Fruit fly (Drosophila melanogaster) whole organism, embryonic: ENCODE data around the gene CG14153.

Source experiments
- Atf-2 ChIP-seq: fragments of 200-800 bp; sonication (Bioruptor generic); optimal IDR thresholded peaks from 2 replicates; lab custom pipeline; 2016; ENCODE audit warnings: missing biosample characterization, missing genetic modification characterization
- Awh ChIP-seq: fragments of 200-800 bp; sonication (Bioruptor generic); IDR thresholded peaks from 2 replicates; pipeline ENCODE4, ENCODE4 v1.3.6; 2022; ENCODE audit warnings: missing biosample characterization, missing genetic modification characterization
- BtbVII ChIP-seq: fragments of 200-800 bp; sonication (Bioruptor generic); optimal IDR thresholded peaks from 3 replicates; lab custom pipeline; 2017; ENCODE audit warnings: missing biosample characterization, mild to moderate bottlenecking, missing genetic modification characterization
- CG10654 ChIP-seq: fragments of 200-800 bp; sonication (Bioruptor generic); optimal IDR thresholded peaks from 2 replicates; lab custom pipeline; 2016; ENCODE audit warnings: missing biosample characterization, missing genetic modification characterization
- CG11398 ChIP-seq: fragments of 200-800 bp; sonication (Bioruptor generic); optimal IDR thresholded peaks from 2 replicates; lab custom pipeline; 2016; ENCODE audit warnings: missing biosample characterization, missing genetic modification characterization
- CG11504 ChIP-seq: fragments of 200-800 bp; sonication (Bioruptor generic); optimal IDR thresholded peaks from 3 replicates; lab custom pipeline; 2019; ENCODE audit warnings: missing biosample characterization, mild to moderate bottlenecking, missing genetic modification characterization, moderate library complexity
- CG13287 ChIP-seq: fragments of 200-800 bp; sonication (Bioruptor generic); IDR thresholded peaks from 2 replicates; pipeline ENCODE4 v1.3.6; 2022; ENCODE audit warnings: missing biosample characterization, missing genetic modification characterization; ENCODE audit not compliant: partially characterized antibody
- CG15073 ChIP-seq: fragments of 200-800 bp; sonication (Bioruptor generic); optimal IDR thresholded peaks from 2 replicates; lab custom pipeline; 2016; ENCODE audit warnings: missing biosample characterization, missing genetic modification characterization
- CG2199 ChIP-seq: fragments of 200-800 bp; sonication (Bioruptor generic); IDR thresholded peaks from 3 replicates; pipeline ENCODE4 v1.3.6; 2022; ENCODE audit warnings: missing biosample characterization, missing genetic modification characterization
- CG2678 ChIP-seq: fragments of 200-800 bp; sonication (Bioruptor generic); optimal IDR thresholded peaks from 3 replicates; lab custom pipeline; 2019; ENCODE audit warnings: missing biosample characterization, mild to moderate bottlenecking, missing genetic modification characterization, moderate library complexity
- CG2889 ChIP-seq: fragments of 200-800 bp; sonication (Bioruptor generic); IDR thresholded peaks from 3 replicates; pipeline ENCODE4 v1.3.6; 2022; ENCODE audit warnings: missing biosample characterization, missing genetic modification characterization
- CG30020 ChIP-seq: fragments of 200-800 bp; optimal IDR thresholded peaks from 2 replicates; lab custom pipeline; 2019; ENCODE audit warnings: missing biosample characterization, mild to moderate bottlenecking, missing genetic modification characterization, moderate library complexity
- CG30403 ChIP-seq: fragments of 200-800 bp; sonication (Bioruptor generic); optimal IDR thresholded peaks from 3 replicates; lab custom pipeline; 2016; ENCODE audit warnings: missing biosample characterization, missing genetic modification characterization
- CG31365 ChIP-seq: fragments of 200-800 bp; sonication (Bioruptor generic); optimal IDR thresholded peaks from 2 replicates; lab custom pipeline; 2018; ENCODE audit warnings: missing biosample characterization, mild to moderate bottlenecking, missing genetic modification characterization
- CG3995 ChIP-seq: fragments of 200-800 bp; sonication (Bioruptor generic); optimal IDR thresholded peaks from 3 replicates; lab custom pipeline; 2016; ENCODE audit warnings: missing biosample characterization, missing genetic modification characterization
- CG4854 ChIP-seq: fragments of 200-800 bp; sonication (Bioruptor generic); optimal IDR thresholded peaks from 2 replicates; lab custom pipeline; 2016; ENCODE audit warnings: missing biosample characterization, missing genetic modification characterization, inconsistent platforms
- CG7786 ChIP-seq: fragments of 200-800 bp; sonication (Bioruptor generic); optimal IDR thresholded peaks from 2 replicates; lab custom pipeline; 2016; ENCODE audit warnings: missing biosample characterization, missing genetic modification characterization
- CG7963 ChIP-seq: fragments of 200-800 bp; sonication (Bioruptor generic); IDR thresholded peaks from 3 replicates; pipeline ENCODE4 v1.3.6; 2022; ENCODE audit warnings: missing biosample characterization, missing genetic modification characterization; ENCODE audit not compliant: partially characterized antibody
- CG8924 ChIP-seq: fragments of 200-800 bp; optimal IDR thresholded peaks from 3 replicates; lab custom pipeline; 2019; ENCODE audit warnings: missing biosample characterization, mild to moderate bottlenecking, missing genetic modification characterization, moderate library complexity
- CG9215 ChIP-seq: fragments of 200-800 bp; sonication (Bioruptor generic); IDR thresholded peaks from 2 replicates; pipeline ENCODE4 v1.3.6; 2022; ENCODE audit warnings: missing biosample characterization, missing genetic modification characterization
- CG9817 ChIP-seq: fragments of 200-800 bp; sonication (Bioruptor generic); optimal IDR thresholded peaks from 2 replicates; lab custom pipeline; 2018; ENCODE audit warnings: missing biosample characterization, mild to moderate bottlenecking, missing genetic modification characterization, moderate library complexity
- Dip2 ChIP-seq: fragments of 200-800 bp; sonication (Bioruptor generic); IDR thresholded peaks from 2 replicates; pipeline ENCODE4 v1.3.6; 2022; ENCODE audit warnings: missing biosample characterization, missing genetic modification characterization
- Doc2 ChIP-seq: fragments of 200-800 bp; sonication (Bioruptor generic); IDR thresholded peaks from 2 replicates; pipeline ENCODE4 v1.3.6; 2022; ENCODE audit warnings: missing biosample characterization, missing genetic modification characterization
- Ets97D ChIP-seq: fragments of 200-800 bp; sonication (Bioruptor generic); optimal IDR thresholded peaks from 3 replicates; lab custom pipeline; 2016; ENCODE audit warnings: missing biosample characterization, missing genetic modification characterization
- HLH3B ChIP-seq: fragments of 200-800 bp; sonication (Bioruptor generic); IDR thresholded peaks from 2 replicates; pipeline ENCODE4 v1.3.6; 2022; ENCODE audit warnings: missing biosample characterization, missing genetic modification characterization
- Lhr ChIP-seq: fragments of 200-800 bp; sonication (Bioruptor generic); optimal IDR thresholded peaks from 3 replicates; lab custom pipeline; 2017; ENCODE audit warnings: mild to moderate bottlenecking, missing biosample characterization, missing genetic modification reagents, missing genetic modification characterization
- MBD-R2 ChIP-seq: fragments of 200-800 bp; sonication (Bioruptor generic); IDR thresholded peaks from 2 replicates; pipeline ENCODE4 v1.3.6; 2022; ENCODE audit warnings: missing biosample characterization, missing genetic modification characterization
- MTF-1 ChIP-seq: fragments of 200-800 bp; sonication (Bioruptor generic); optimal IDR thresholded peaks from 2 replicates; lab custom pipeline; 2018; ENCODE audit warnings: missing biosample characterization, mild to moderate bottlenecking, missing genetic modification characterization, borderline replicate concordance
- NC2α ChIP-seq: fragments of 200-800 bp; sonication (Bioruptor generic); optimal IDR thresholded peaks from 2 replicates; lab custom pipeline; 2016; ENCODE audit warnings: missing biosample characterization, missing genetic modification characterization
- NFAT ChIP-seq: fragments of 200-800 bp; sonication (Bioruptor generic); IDR thresholded peaks from 2 replicates; pipeline ENCODE4 v1.3.6; 2022; ENCODE audit warnings: missing biosample characterization, missing genetic modification characterization
- NK7.1 ChIP-seq: fragments of 200-800 bp; sonication (Bioruptor generic); optimal IDR thresholded peaks from 3 replicates; lab custom pipeline; 2016; ENCODE audit warnings: missing biosample characterization, missing genetic modification characterization
- Nf-YB ChIP-seq: fragments of 200-800 bp; sonication (Bioruptor generic); optimal IDR thresholded peaks from 3 replicates; lab custom pipeline; 2019; ENCODE audit warnings: missing biosample characterization, mild to moderate bottlenecking, missing genetic modification characterization, moderate library complexity
- Optix ChIP-seq: fragments of 200-800 bp; sonication (Bioruptor generic); IDR thresholded peaks from 3 replicates; pipeline ENCODE4 v1.3.6; 2022; ENCODE audit warnings: missing biosample characterization, missing genetic modification characterization
- Scr ChIP-seq: fragments of 200-800 bp; sonication (Bioruptor generic); IDR thresholded peaks from 2 replicates; pipeline ENCODE4 v1.3.6; 2022; ENCODE audit warnings: missing biosample characterization, missing genetic modification characterization; ENCODE audit not compliant: partially characterized antibody
- Spps ChIP-seq: fragments of 200-800 bp; sonication (Bioruptor generic); optimal IDR thresholded peaks from 2 replicates; lab custom pipeline; 2018; ENCODE audit warnings: missing biosample characterization, mild to moderate bottlenecking, missing genetic modification characterization
- Xrp1 ChIP-seq: fragments of 200-800 bp; sonication (Bioruptor generic); IDR thresholded peaks from 2 replicates; pipeline ENCODE4 v1.3.6; 2022; ENCODE audit warnings: missing biosample characterization, missing genetic modification characterization
- bab2 ChIP-seq: fragments of 200-800 bp; sonication (Bioruptor generic); optimal IDR thresholded peaks from 2 replicates; lab custom pipeline; 2016; ENCODE audit warnings: missing biosample characterization, missing genetic modification characterization
- dm ChIP-seq: fragments of 200-800 bp; sonication (Bioruptor generic); optimal IDR thresholded peaks from 3 replicates; lab custom pipeline; 2016; ENCODE audit warnings: missing biosample characterization, missing genetic modification characterization
- eve ChIP-seq, 2 experiments: fragments of >200 bp; optimal IDR thresholded peaks; 2 replicates each; lab custom pipeline; 2017; ENCODE audit warnings: missing biosample characterization in 2 of 2, missing genetic modification characterization in 2 of 2
- fu2 ChIP-seq: fragments of 200-800 bp; sonication (Bioruptor generic); optimal IDR thresholded peaks from 2 replicates; lab custom pipeline; 2016; ENCODE audit warnings: missing biosample characterization, missing genetic modification characterization
- grn ChIP-seq: fragments of 200-800 bp; sonication (Bioruptor generic); optimal IDR thresholded peaks from 3 replicates; lab custom pipeline; 2017; ENCODE audit warnings: missing biosample characterization, missing genetic modification characterization
- her ChIP-seq: fragments of 200-800 bp; sonication (Bioruptor generic); optimal IDR thresholded peaks from 2 replicates; lab custom pipeline; 2016; ENCODE audit warnings: missing biosample characterization, missing genetic modification characterization
- lab ChIP-seq: fragments of 200-800 bp; sonication (Bioruptor generic); optimal IDR thresholded peaks from 3 replicates; lab custom pipeline; 2017; ENCODE audit warnings: missing biosample characterization, missing genetic modification characterization, mild to moderate bottlenecking, moderate library complexity, missing genetic modification reagents
- nerfin-1 ChIP-seq: fragments of 200-800 bp; sonication (Bioruptor generic); optimal IDR thresholded peaks from 3 replicates; lab custom pipeline; 2019; ENCODE audit warnings: missing biosample characterization, mild to moderate bottlenecking, missing genetic modification characterization, moderate library complexity
- peb ChIP-seq: fragments of 200-800 bp; sonication (Bioruptor generic); IDR thresholded peaks from 2 replicates; pipeline ENCODE4 v1.3.6; 2022; ENCODE audit warnings: missing biosample characterization, missing genetic modification characterization
- slbo ChIP-seq: fragments of 200-800 bp; sonication (Bioruptor generic); IDR thresholded peaks from 2 replicates; pipeline ENCODE4 v1.3.6; 2022; ENCODE audit warnings: missing biosample characterization, missing genetic modification characterization
- slou ChIP-seq: fragments of 200-800 bp; sonication (Bioruptor generic); optimal IDR thresholded peaks from 3 replicates; lab custom pipeline; 2016; ENCODE audit warnings: missing biosample characterization, missing genetic modification characterization
- toy ChIP-seq: fragments of 200-800 bp; sonication (Bioruptor generic); IDR thresholded peaks from 2 replicates; pipeline ENCODE4 v1.3.6; 2022; ENCODE audit warnings: missing biosample characterization, missing genetic modification characterization
- trem ChIP-seq: fragments of 200-800 bp; optimal IDR thresholded peaks from 3 replicates; lab custom pipeline; 2019; ENCODE audit warnings: missing biosample characterization, mild to moderate bottlenecking, missing genetic modification characterization, moderate library complexity
- trh ChIP-seq: fragments of 200-800 bp; sonication (Bioruptor generic); optimal IDR thresholded peaks from 2 replicates; lab custom pipeline; 2016; ENCODE audit warnings: missing biosample characterization, missing genetic modification characterization
- ttk ChIP-seq: fragments of 200-800 bp; sonication (Bioruptor generic); IDR thresholded peaks from 2 replicates; pipeline ENCODE4 v2.1.2; 2022; ENCODE audit warnings: missing biosample characterization, missing genetic modification characterization
- vnd ChIP-seq: fragments of 200-800 bp; sonication (Bioruptor generic); IDR thresholded peaks from 3 replicates; pipeline ENCODE4 v1.3.6; 2022; ENCODE audit warnings: missing biosample characterization, missing genetic modification characterization; ENCODE audit not compliant: partially characterized antibody

Gene CG14153

dm6 chr3L:10681814-10682213 is 38.5 kb downstream of the CG14153 start (continued):
- TF ChIP-seq dm (GFP tag; lab: Kevin White, UChicago) (no peak), Spps (no peak), CG2199 (GFP tag; lab: Robert Waterston, UW) (no peak), NFAT (GFP tag; lab: Robert Waterston, UW) (no peak), CG3995 (no peak), grn (GFP tag; lab: Kevin White, UChicago) (no peak), Xrp1 (GFP tag; lab: Robert Waterston, UW) (peak; percentile 33; the same call in 1 of the 2 replicates), MBD-R2 (no peak), fu2 (no peak), CG8924 (tag; lab: Kevin White, UChicago) (no peak), CG15073 (GFP tag; lab: Kevin White, UChicago) (no peak), HLH3B (no peak), slou (GFP tag; lab: Kevin White, UChicago) (no peak), CG7963 (GFP tag; lab: Robert Waterston, UW) (no peak), Doc2 (GFP tag; lab: Robert Waterston, UW) (no peak), MTF-1 (GFP tag; lab: Kevin White, UChicago) (no peak), her (GFP tag; lab: Kevin White, UChicago) (peak; percentile 16), Lhr (no peak), peb (GFP tag; lab: Robert Waterston, UW) (no peak), CG11398 (GFP tag; lab: Kevin White, UChicago) (no peak), vnd (GFP tag; lab: Robert Waterston, UW) (no peak), NC2α (GFP tag; lab: Kevin White, UChicago) (no peak), CG31365 (no peak), CG2678 (peak; percentile 4), CG9817 (tag; lab: Kevin White, UChicago) (no peak), CG9215 (GFP tag; lab: Robert Waterston, UW) (no peak), Optix (GFP tag; lab: Robert Waterston, UW) (0 out of 3 replicates have a peak, but pooled peaks have one; percentile 18), CG30020 (tag; lab: Kevin White, UChicago) (no peak), trh (GFP tag; lab: Kevin White, UChicago) (no peak), CG7786 (no peak), Awh (peak; percentile 50; the same call in 1 of the 2 replicates), eve (GFP tag; optimal IDR thresholded peaks at IDR 0.05; lab: Kevin White, UChicago) (no peak), CG13287 (peak; percentile 40; the same call in 1 of the 2 replicates), CG30403 (no peak), CG2889 (GFP tag; lab: Robert Waterston, UW) (no peak), trem (tag; lab: Kevin White, UChicago) (no peak), nerfin-1 (tag; lab: Kevin White, UChicago) (no peak), CG4854 (GFP tag; lab: Kevin White, UChicago) (no peak), NK7.1 (GFP tag; lab: Kevin White, UChicago) (peak; percentile 19), Scr (GFP tag; lab: Robert Waterston, UW) (no peak), bab2 (GFP tag; lab: Kevin White, UChicago) (no peak), Nf-YB (no peak), Dip2 (no peak), Ets97D (no peak), lab (GFP tag; lab: Kevin White, UChicago) (no peak), BtbVII (no peak), CG10654 (GFP tag; lab: Kevin White, UChicago) (no peak), ttk (GFP tag; lab: Robert Waterston, UW) (no peak), CG11504 (no peak), Atf-2 (GFP tag; lab: Kevin White, UChicago) (no peak), toy (GFP tag; lab: Robert Waterston, UW) (no peak), slbo (GFP tag; lab: Robert Waterston, UW) (no peak)
